Worm (Caenorhabditis elegans) whole organism, L4/young adult: ENCODE results near the gene irld-12.

ENCODE experiments used
- dao-5 ChIP-seq: sonication (generic microtip); optimal IDR thresholded peaks from 2 replicates; lab custom pipeline; 2016; ENCODE audit warnings: missing genotype, missing genetic modification characterization, moderate library complexity, missing compliant biosample characterization
- him-1 ChIP-seq: sonication (generic microtip); optimal IDR thresholded peaks from 2 replicates; lab custom pipeline; 2016; ENCODE audit warnings: missing genotype, missing genetic modification reagents, missing genetic modification characterization, missing compliant biosample characterization

- TF ChIP-seq dao-5 (tag; lab: Kevin White, UChicago) (no peak), him-1 (tag; lab: Kevin White, UChicago) (no peak)
Observed at ce11 chrV:3028205-3028604, 7.0 kb upstream of the irld-12 start, which contains the start of gene asp-7.
